Worm (Caenorhabditis elegans) whole organism, L1 larva: ENCODE measurements around the gene rgs-3.

Source experiments
- aly-2 ChIP-seq: fragments of 150-350 bp; optimal IDR thresholded peaks from 2 replicates; lab custom pipeline; 2014; ENCODE audit warnings: missing biosample characterization, missing genetic modification characterization
- lin-35 ChIP-seq, 2 experiments: fragments of 150-350 bp; optimal IDR thresholded peaks; 2 replicates each; lab custom pipeline; 2014; ENCODE audit warnings: missing biosample characterization in 2 of 2, missing genetic modification characterization in 2 of 2, missing genetic modification reagents in 2 of 2

DNA sequence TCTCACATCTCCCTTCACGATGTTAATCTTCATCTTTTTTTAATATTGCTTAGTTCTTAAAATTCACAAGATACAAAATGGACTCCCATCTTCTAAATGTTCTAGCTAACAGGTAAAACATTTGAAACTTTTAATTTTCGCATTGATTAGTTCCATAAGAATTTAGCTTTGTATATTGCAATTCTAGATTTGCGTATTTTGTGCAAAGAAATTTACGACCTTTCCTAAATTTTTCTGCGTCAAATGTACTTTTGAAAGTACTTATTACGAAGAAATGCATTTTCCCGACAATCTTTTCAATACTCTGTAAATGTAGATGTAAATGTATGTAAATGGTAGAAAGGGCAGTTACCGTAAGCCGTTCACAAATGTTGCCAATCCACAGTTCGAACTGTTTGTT is 4.4 kb downstream of the rgs-3 start:
- TF ChIP-seq aly-2 (tag; lab: Kevin White, UChicago) = no peak
- no peak for TF ChIP-seq lin-35 (GFP tag; optimal IDR thresholded peaks at IDR 0.05; lab: Kevin White, UChicago)
